Fruit fly (Drosophila melanogaster): ENCODE measurements around the gene Drsl2.

- TF ChIP-seq CG14711 (tag; optimal IDR thresholded peaks at IDR 0.05) = no peak
- no peak for TF ChIP-seq kay (GFP tag; ENCODE audit: borderline replicate concordance)
- TF ChIP-seq bab1 (GFP tag; optimal IDR thresholded peaks at IDR 0.05) = no peak
- TF ChIP-seq toe (GFP tag; optimal IDR thresholded peaks at IDR 0.05) = no peak
- TF ChIP-seq CG5204 (GFP tag; optimal IDR thresholded peaks at IDR 0.05) = no peak
- TF ChIP-seq CG33017 (tag; optimal IDR thresholded peaks at IDR 0.05) = no peak
- TF ChIP-seq CG7101 (tag; optimal IDR thresholded peaks at IDR 0.05) = no peak
- no peak for TF ChIP-seq CG1620 (GFP tag; optimal IDR thresholded peaks at IDR 0.05)
- no peak for TF ChIP-seq CG7045 (GFP tag; optimal IDR thresholded peaks at IDR 0.05)
- no peak for TF ChIP-seq Mnt (GFP tag; optimal IDR thresholded peaks at IDR 0.05)
- no peak for TF ChIP-seq Crg-1 (GFP tag; optimal IDR thresholded peaks at IDR 0.05)
These were observed 6.6 kb upstream of the Drsl2 start for dm6 chr3L:3307593-3307992.
